Worm (Caenorhabditis elegans) whole organism, L4/young adult: ENCODE measurements around the gene pgm-1.

ENCODE experiments used
- W03F9.2 ChIP-seq: fragments of 150-350 bp; optimal IDR thresholded peaks from 2 replicates; lab custom pipeline; 2014; ENCODE audit warnings: missing biosample characterization, missing genetic modification characterization
- dao-5 ChIP-seq: sonication (generic microtip); optimal IDR thresholded peaks from 2 replicates; lab custom pipeline; 2016; ENCODE audit warnings: missing genotype, missing genetic modification characterization, moderate library complexity, missing compliant biosample characterization
- him-1 ChIP-seq: sonication (generic microtip); optimal IDR thresholded peaks from 2 replicates; lab custom pipeline; 2016; ENCODE audit warnings: missing genotype, missing genetic modification reagents, missing genetic modification characterization, missing compliant biosample characterization

Gene pgm-1

ce11 chrII:4866045-4866444 lies 23.2 kb upstream of the pgm-1 start:
- TF ChIP-seq him-1 (tag; lab: Kevin White, UChicago): no peak
- no peak for TF ChIP-seq dao-5 (tag; lab: Kevin White, UChicago)
- TF ChIP-seq W03F9.2 (tag; lab: Kevin White, UChicago): no peak

ce11 chrII:4867476-4867875 lies 21.8 kb upstream of the pgm-1 start, which contains the start of gene col-17:
TSS of gene col-17 (minus strand) at chrII:4867576.
- no peak for TF ChIP-seq W03F9.2 (tag; lab: Kevin White, UChicago)
- TF ChIP-seq dao-5 (tag; lab: Kevin White, UChicago): no peak
- TF ChIP-seq him-1 (tag; lab: Kevin White, UChicago): no peak

ce11 chrII:4869793-4870343 lies 19.4 kb upstream of the pgm-1 start:
- no peak for TF ChIP-seq dao-5 (tag; lab: Kevin White, UChicago)
- TF ChIP-seq him-1 (tag; lab: Kevin White, UChicago): no peak
- no peak for TF ChIP-seq W03F9.2 (tag; lab: Kevin White, UChicago)

ce11 chrII:4870691-4871090 lies 18.5 kb upstream of the pgm-1 start, which contains the start of gene col-20:
TSS of gene col-20 (minus strand) at chrII:4870791.
- TF ChIP-seq dao-5 (tag; lab: Kevin White, UChicago): no peak
- TF ChIP-seq him-1 (tag; lab: Kevin White, UChicago): no peak
- no peak for TF ChIP-seq W03F9.2 (tag; lab: Kevin White, UChicago)

ce11 chrII:4871834-4872233 lies 17.4 kb upstream of the pgm-1 start:
- TF ChIP-seq him-1 (tag; lab: Kevin White, UChicago): no peak
- no peak for TF ChIP-seq W03F9.2 (tag; lab: Kevin White, UChicago)
- TF ChIP-seq dao-5 (tag; lab: Kevin White, UChicago): no peak

ce11 chrII:4873029-4873428 lies 16.2 kb upstream of the pgm-1 start, which contains the start of gene col-73:
TSS of gene col-73 (minus strand) at chrII:4873129.
- TF ChIP-seq W03F9.2 (tag; lab: Kevin White, UChicago) (no peak), him-1 (tag; lab: Kevin White, UChicago) (no peak), dao-5 (tag; lab: Kevin White, UChicago) (no peak)

ce11 chrII:4874335-4874861 lies 14.8 kb upstream of the pgm-1 start, which contains the start of gene F11G11.15:
TSS of gene F11G11.15 (plus strand) at chrII:4874845.
- TF ChIP-seq W03F9.2 (tag; lab: Kevin White, UChicago) (no peak), him-1 (tag; lab: Kevin White, UChicago) (no peak), dao-5 (tag; lab: Kevin White, UChicago) (no peak)

- no peak for TF ChIP-seq him-1 (tag; lab: Kevin White, UChicago)
- no peak for TF ChIP-seq dao-5 (tag; lab: Kevin White, UChicago)
- TF ChIP-seq W03F9.2 (tag; lab: Kevin White, UChicago): no peak
Observed at ce11 chrII:4876091-4876490, 13.1 kb upstream of the pgm-1 start, which contains the start of gene F11G11.13. TSS of gene F11G11.13 (minus strand) at chrII:4876179.

ce11 chrII:4879629-4880028 lies 9.6 kb upstream of the pgm-1 start, which contains the start of gene gst-6:
TSS of gene gst-6 (plus strand) at chrII:4879891.
- TF ChIP-seq him-1 (tag; lab: Kevin White, UChicago) (no peak), W03F9.2 (tag; lab: Kevin White, UChicago) (no peak), dao-5 (tag; lab: Kevin White, UChicago) (no peak)

- TF ChIP-seq him-1 (tag; lab: Kevin White, UChicago): no peak
- no peak for TF ChIP-seq dao-5 (tag; lab: Kevin White, UChicago)
- no peak for TF ChIP-seq W03F9.2 (tag; lab: Kevin White, UChicago)
Observed at ce11 chrII:4881727-4882126, 7.5 kb upstream of the pgm-1 start, which contains the start of gene gst-7. TSS of gene gst-7 (plus strand) at chrII:4882062.

ce11 chrII:4882498-4882897 lies 6.7 kb upstream of the pgm-1 start:
- TF ChIP-seq W03F9.2 (tag; lab: Kevin White, UChicago): no peak
- TF ChIP-seq dao-5 (tag; lab: Kevin White, UChicago): no peak
- no peak for TF ChIP-seq him-1 (tag; lab: Kevin White, UChicago)

- TF ChIP-seq W03F9.2 (tag; lab: Kevin White, UChicago) (no peak), dao-5 (tag; lab: Kevin White, UChicago) (no peak), him-1 (tag; lab: Kevin White, UChicago) (no peak)
Observed at ce11 chrII:4883412-4883811, 5.8 kb upstream of the pgm-1 start, which contains the start of gene gst-8. TSS of gene gst-8 (plus strand) at chrII:4883712.

- TF ChIP-seq dao-5 (tag; lab: Kevin White, UChicago) (no peak), him-1 (tag; lab: Kevin White, UChicago) (no peak), W03F9.2 (tag; lab: Kevin White, UChicago) (no peak)
Observed at ce11 chrII:4884403-4884802, 4.8 kb upstream of the pgm-1 start.
